Fruit fly (Drosophila melanogaster): ENCODE data around the gene AP-1gamma.

Gene AP-1gamma

dm6 chrX:9156388-9156823 is 47.9 kb downstream of the AP-1gamma start, which contains the start of gene His3.3B (continued):
- no peak for TF ChIP-seq HLH54F (GFP tag; optimal IDR thresholded peaks at IDR 0.05)
- TF ChIP-seq Xrp1 (GFP tag; IDR thresholded peaks at IDR 0.05): no peak
- TF ChIP-seq CG8359 (GFP tag; optimal IDR thresholded peaks at IDR 0.05; ENCODE audit: borderline replicate concordance): no peak
- TF ChIP-seq schlank (tag; optimal IDR thresholded peaks at IDR 0.05): no peak
- peak; percentile 44 for TF ChIP-seq CG9797 (GFP tag; optimal IDR thresholded peaks at IDR 0.05)
- no peak for TF ChIP-seq jumu (GFP tag; optimal IDR thresholded peaks at IDR 0.05)
- TF ChIP-seq CG16863 (GFP tag; optimal IDR thresholded peaks at IDR 0.05): peak; percentile 4
- no peak for TF ChIP-seq CG10147 (GFP tag; optimal IDR thresholded peaks at IDR 0.05)
- no peak for TF ChIP-seq CG11398 (GFP tag; optimal IDR thresholded peaks at IDR 0.05)
- TF ChIP-seq Gug (GFP tag; IDR thresholded peaks at IDR 0.05): no peak
- TF ChIP-seq CG6791 (GFP tag; IDR thresholded peaks at IDR 0.05; ENCODE audit: partially characterized antibody): 0 out of 3 replicates have a peak, but pooled peaks have one; percentile 39
- no peak for TF ChIP-seq CG18619 (GFP tag; optimal IDR thresholded peaks at IDR 0.05)
- TF ChIP-seq scrt (GFP tag; optimal IDR thresholded peaks at IDR 0.05): peak; percentile 21
- TF ChIP-seq CG7271 (tag; optimal IDR thresholded peaks at IDR 0.05): no peak
- peak; percentile 28 for TF ChIP-seq run (tag; optimal IDR thresholded peaks at IDR 0.05)
- no peak for TF ChIP-seq CG1529 (GFP tag; optimal IDR thresholded peaks at IDR 0.05)
- TF ChIP-seq trem (tag; optimal IDR thresholded peaks at IDR 0.05): peak; percentile 55
- TF ChIP-seq CG18764 (GFP tag; optimal IDR thresholded peaks at IDR 0.05): no peak
- no peak for TF ChIP-seq Dip3 (GFP tag; optimal IDR thresholded peaks at IDR 0.05)
- TF ChIP-seq Awh (GFP tag; IDR thresholded peaks at IDR 0.05): no peak
- peak; percentile 48 for TF ChIP-seq unc-4 (GFP tag; IDR thresholded peaks at IDR 0.05; ENCODE audit: partially characterized antibody)
- no peak for TF ChIP-seq sima (GFP tag; optimal IDR thresholded peaks at IDR 0.05)
- TF ChIP-seq Dad (GFP tag; optimal IDR thresholded peaks at IDR 0.05): peak; percentile 1
- TF ChIP-seq CG2678 (tag; optimal IDR thresholded peaks at IDR 0.05): peak; percentile 20
- no peak for TF ChIP-seq CG17912 (GFP tag; optimal IDR thresholded peaks at IDR 0.05)
- TF ChIP-seq ems (GFP tag; optimal IDR thresholded peaks at IDR 0.05): no peak
- no peak for TF ChIP-seq gt (GFP tag; IDR thresholded peaks at IDR 0.05)
- TF ChIP-seq Dp (GFP tag; optimal IDR thresholded peaks at IDR 0.05): peak; percentile 81
- no peak for TF ChIP-seq CG17829 (tag; optimal IDR thresholded peaks at IDR 0.05)
- TF ChIP-seq Ssrp (tag; optimal IDR thresholded peaks at IDR 0.05): no peak
- no peak for TF ChIP-seq CG17612 (GFP tag; IDR thresholded peaks at IDR 0.05)
- TF ChIP-seq lab (GFP tag; optimal IDR thresholded peaks at IDR 0.05): peak; percentile 49
- peak; percentile 38 for TF ChIP-seq CG13894 (tag; optimal IDR thresholded peaks at IDR 0.05)
- peak; percentile 21 for TF ChIP-seq mirr (GFP tag; optimal IDR thresholded peaks at IDR 0.05)
- TF ChIP-seq Gsc (GFP tag; IDR thresholded peaks at IDR 0.05): no peak
- no peak for TF ChIP-seq CG33213 (GFP tag; optimal IDR thresholded peaks at IDR 0.05)
- TF ChIP-seq tap (tag; optimal IDR thresholded peaks at IDR 0.05): peak; percentile 2
- TF ChIP-seq CG12155 (GFP tag; optimal IDR thresholded peaks at IDR 0.05): peak; percentile 34
- no peak for TF ChIP-seq Nf-YB (GFP tag; optimal IDR thresholded peaks at IDR 0.05)
- TF ChIP-seq CG16779 (GFP tag; IDR thresholded peaks at IDR 0.05): no peak
- no peak for TF ChIP-seq lbe (GFP tag; optimal IDR thresholded peaks at IDR 0.05)
- no peak for TF ChIP-seq ttk (GFP tag; IDR thresholded peaks at IDR 0.05)
- peak; percentile 1 for TF ChIP-seq CG13624 (GFP tag; optimal IDR thresholded peaks at IDR 0.05)
- TF ChIP-seq ash1 (GFP tag; optimal IDR thresholded peaks at IDR 0.05): no peak
- TF ChIP-seq lola (GFP tag; optimal IDR thresholded peaks at IDR 0.05): no peak
- TF ChIP-seq az2 (GFP tag; optimal IDR thresholded peaks at IDR 0.05): no peak
- TF ChIP-seq BtbVII (GFP tag; optimal IDR thresholded peaks at IDR 0.05): peak; percentile 7
- TF ChIP-seq CG12744 (GFP tag; optimal IDR thresholded peaks at IDR 0.05): no peak
- TF ChIP-seq Trl (optimal IDR thresholded peaks at IDR 0.05): no peak
- peak; percentile 5 for TF ChIP-seq Trl (GFP tag; optimal IDR thresholded peaks at IDR 0.05)
- no peak for TF ChIP-seq CG12071 (GFP tag; optimal IDR thresholded peaks at IDR 0.05)
- no peak for TF ChIP-seq HLH3B (GFP tag; IDR thresholded peaks at IDR 0.05)
